Worm (Caenorhabditis elegans): ENCODE measurements around the gene B0303.4.

B0303.4 gene

DNA sequence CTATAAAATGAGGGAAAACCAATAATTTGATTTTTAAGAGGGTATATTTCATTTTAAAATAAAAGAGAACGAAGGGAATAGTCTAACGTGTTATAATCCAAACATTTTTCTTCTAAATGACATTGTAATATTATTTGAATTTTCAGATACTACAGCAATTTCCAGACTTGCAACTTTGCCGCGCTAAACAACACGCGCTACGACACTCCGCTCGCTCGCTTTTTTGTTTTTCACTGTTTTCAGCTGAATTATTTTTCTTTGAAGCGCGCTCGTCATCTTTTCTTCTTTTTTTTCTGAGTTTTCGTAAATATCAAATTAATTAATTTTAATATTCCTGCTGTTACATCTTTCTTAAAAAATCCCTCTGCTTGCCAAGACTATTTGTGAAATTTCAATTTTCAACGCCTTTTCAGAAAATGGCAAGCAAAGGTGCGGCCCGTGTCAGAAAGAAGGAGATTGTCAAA lies 27.6 kb downstream of the B0303.4 start, which contains the start of gene mrpl-11:
Gene mrpl-11 (plus strand): TSS at position 414 of the 464 bp plus-strand sequence.
- TF ChIP-seq lin-39 (tag; optimal IDR thresholded peaks at IDR 0.05) (no peak), nhr-77 (tag; optimal IDR thresholded peaks at IDR 0.05) (no peak), fos-1 (tag; optimal IDR thresholded peaks at IDR 0.05) (no peak), ceh-16 (tag; optimal IDR thresholded peaks at IDR 0.05) (no peak), mdl-1 (tag; optimal IDR thresholded peaks at IDR 0.05) (no peak), nhr-43 (tag; optimal IDR thresholded peaks at IDR 0.05; ENCODE audit: poor library complexity, severe bottlenecking) (no peak), fkh-10 (GFP tag; optimal IDR thresholded peaks at IDR 0.05) (no peak), lin-15B (tag; optimal IDR thresholded peaks at IDR 0.05) (peak; percentile 44), jun-1 (tag; optimal IDR thresholded peaks at IDR 0.05) (no peak), aly-2 (tag; optimal IDR thresholded peaks at IDR 0.05) (no peak), pqm-1 (tag; optimal IDR thresholded peaks at IDR 0.05) (no peak), hmg-11 (tag; optimal IDR thresholded peaks at IDR 0.05) (peak; percentile 43), nhr-67 (tag; optimal IDR thresholded peaks at IDR 0.05) (no peak), pha-4 (tag; optimal IDR thresholded peaks at IDR 0.05) (no peak), unc-39 (tag; optimal IDR thresholded peaks at IDR 0.05) (no peak), skn-1 (tag; optimal IDR thresholded peaks at IDR 0.05) (no peak), R02D3.7 (tag; optimal IDR thresholded peaks at IDR 0.05) (no peak), nhr-12 (tag; optimal IDR thresholded peaks at IDR 0.05) (no peak), tbx-2 (tag; optimal IDR thresholded peaks at IDR 0.05) (no peak), nfya-1 (tag; optimal IDR thresholded peaks at IDR 0.05; ENCODE audit: insufficient read depth) (peak; percentile 41), elt-1 (tag; optimal IDR thresholded peaks at IDR 0.05) (no peak), ZK546.5 (tag; optimal IDR thresholded peaks at IDR 0.05) (no peak), daf-12 (tag; optimal IDR thresholded peaks at IDR 0.05) (no peak), ztf-4 (tag; optimal IDR thresholded peaks at IDR 0.05) (no peak)

DNA sequence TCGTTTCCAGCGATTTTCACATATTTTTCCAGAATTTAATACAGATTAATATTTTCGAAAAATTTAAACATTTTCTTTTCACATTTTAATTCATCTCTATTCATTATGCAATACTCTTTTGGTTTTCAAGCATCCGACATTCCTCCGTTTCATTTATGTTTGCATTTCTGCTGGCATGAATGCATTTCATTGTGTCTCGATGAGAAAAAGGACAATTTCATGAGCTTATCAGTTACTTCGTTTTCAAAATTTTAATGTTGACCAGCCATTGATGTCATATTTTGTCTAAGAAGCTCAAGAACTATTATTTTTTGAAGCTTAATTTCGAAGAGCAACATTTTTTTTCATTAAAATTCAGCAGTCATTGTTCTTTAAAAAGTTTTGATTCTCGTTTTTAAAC lies 28.9 kb downstream of the B0303.4 start:
- no peak for TF ChIP-seq ztf-11 (tag; optimal IDR thresholded peaks at IDR 0.05)
- TF ChIP-seq elt-2 (tag; optimal IDR thresholded peaks at IDR 0.05), result peak; percentile 28
- TF ChIP-seq egl-5 (tag; optimal IDR thresholded peaks at IDR 0.05), result no peak
- peak; percentile 63 for TF ChIP-seq pqm-1 (tag; optimal IDR thresholded peaks at IDR 0.05)
- TF ChIP-seq nhr-12 (tag; optimal IDR thresholded peaks at IDR 0.05), result no peak

DNA sequence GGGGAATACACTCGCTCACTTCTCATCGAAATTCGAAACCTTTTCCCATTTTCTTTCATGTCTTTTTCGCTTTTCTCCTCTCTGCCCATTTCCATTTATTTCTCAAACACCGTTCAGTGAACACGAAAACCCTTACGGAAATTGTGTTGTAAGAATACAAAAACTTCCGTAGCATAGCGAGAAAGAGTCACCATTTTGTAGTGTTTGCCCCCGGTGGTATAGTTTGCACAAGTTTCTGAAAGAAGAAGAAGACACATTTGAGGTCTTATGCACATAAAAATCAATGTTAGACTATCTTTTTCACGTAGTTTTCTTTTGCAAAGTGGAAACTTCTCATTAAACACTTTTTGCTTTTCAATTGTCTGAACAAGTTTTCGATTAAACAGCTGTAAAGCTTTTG lies 29.5 kb downstream of the B0303.4 start:
- TF ChIP-seq nhr-76 (tag; optimal IDR thresholded peaks at IDR 0.05) (no peak), elt-3 (tag; optimal IDR thresholded peaks at IDR 0.05) (no peak), skn-1 (tag; optimal IDR thresholded peaks at IDR 0.05) (no peak)

DNA sequence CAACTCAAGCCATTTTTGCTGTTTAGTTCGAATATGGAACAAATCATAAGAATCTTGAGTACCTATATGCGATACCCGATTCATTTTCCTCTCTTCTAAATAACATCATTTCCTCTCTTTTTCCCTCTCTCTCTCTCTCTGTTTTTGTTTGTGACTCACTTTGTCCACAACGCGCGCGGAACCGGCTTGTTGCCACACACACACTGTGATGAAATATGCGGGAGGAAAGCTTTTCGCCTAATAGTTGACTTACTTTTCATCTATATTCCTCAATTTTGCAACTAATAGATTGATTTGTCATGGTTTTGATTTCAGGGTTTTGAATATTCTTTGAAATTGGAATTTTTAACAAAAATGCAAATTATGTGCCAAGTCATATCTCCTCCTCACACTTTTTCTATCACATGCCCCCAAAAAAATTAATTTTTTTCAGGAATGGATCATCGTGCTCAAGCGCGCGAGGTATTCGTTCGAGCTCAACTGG lies 30.2 kb downstream of the B0303.4 start, which contains the start of gene hipr-1:
Gene hipr-1 (plus strand): TSS at position 434 of the 484 bp plus-strand sequence.
- TF ChIP-seq pha-4 (tag; optimal IDR thresholded peaks at IDR 0.05), result peak; percentile 65
- no peak for TF ChIP-seq egl-5 (tag; optimal IDR thresholded peaks at IDR 0.05)

DNA sequence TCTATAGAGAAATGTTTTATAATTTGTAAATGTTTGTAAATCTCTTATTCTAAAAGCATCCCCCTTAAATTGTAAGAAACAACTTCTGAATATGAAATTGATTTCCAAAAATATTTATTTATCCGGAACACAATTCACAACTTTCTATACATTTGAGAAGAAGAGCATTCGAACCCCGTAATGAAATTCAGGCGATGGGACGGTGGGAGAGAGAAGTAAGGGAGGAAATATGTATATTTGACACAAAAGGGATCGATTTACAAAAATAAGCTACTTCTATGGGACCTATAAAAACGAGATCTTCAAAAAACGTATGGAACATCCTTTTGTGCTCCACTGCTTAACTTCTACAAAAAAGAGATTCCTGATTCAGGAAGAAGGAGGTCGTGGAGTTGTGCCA lies 35.6 kb downstream of the B0303.4 start:
- TF ChIP-seq tbx-2 (tag; optimal IDR thresholded peaks at IDR 0.05), result no peak
- no peak for TF ChIP-seq nhr-11 (tag; optimal IDR thresholded peaks at IDR 0.05)
- no peak for TF ChIP-seq nhr-28 (tag; optimal IDR thresholded peaks at IDR 0.05)
- no peak for TF ChIP-seq mml-1 (tag; optimal IDR thresholded peaks at IDR 0.05)
- no peak for TF ChIP-seq nhr-25 (tag; optimal IDR thresholded peaks at IDR 0.05)
- no peak for TF ChIP-seq eor-1 (tag; optimal IDR thresholded peaks at IDR 0.05)
- TF ChIP-seq lin-39 (tag; optimal IDR thresholded peaks at IDR 0.05), result no peak
- no peak for TF ChIP-seq nhr-67 (tag; optimal IDR thresholded peaks at IDR 0.05)
- TF ChIP-seq mdl-1 (tag; optimal IDR thresholded peaks at IDR 0.05), result no peak
- no peak for TF ChIP-seq snpc-4 (tag; optimal IDR thresholded peaks at IDR 0.05)
- TF ChIP-seq fkh-10 (GFP tag; optimal IDR thresholded peaks at IDR 0.05), result no peak
- TF ChIP-seq ceh-82 (tag; optimal IDR thresholded peaks at IDR 0.05), result no peak
- no peak for TF ChIP-seq aly-2 (tag; optimal IDR thresholded peaks at IDR 0.05)
- TF ChIP-seq nhr-12 (tag; optimal IDR thresholded peaks at IDR 0.05), result no peak

Measured in whole organism, L3 larva.